Fruit fly (Drosophila melanogaster): ENCODE data around the gene Or10a.

Gene Or10a

DNA sequence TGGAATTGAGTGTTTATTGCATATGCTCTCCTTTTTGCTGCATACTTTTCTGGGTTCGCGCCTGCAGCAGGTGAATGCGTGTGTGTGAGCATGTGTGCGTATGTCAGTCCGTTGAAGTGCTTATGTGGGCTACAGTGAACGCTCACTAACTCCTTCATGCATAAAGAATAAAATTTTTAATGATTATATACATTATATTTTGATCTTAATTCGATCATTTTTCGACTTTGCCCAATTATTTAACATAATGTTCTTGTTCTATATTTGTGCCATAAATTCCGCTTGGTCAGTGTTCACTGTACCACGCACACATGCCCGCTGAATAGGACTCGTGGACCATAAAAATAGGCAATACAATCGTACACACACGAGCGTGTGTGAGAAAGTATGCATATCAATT is 46.4 kb downstream of the Or10a start (continued):
- no peak for TF ChIP-seq kni (GFP tag; optimal IDR thresholded peaks at IDR 0.05)
- no peak for TF ChIP-seq fd102C (GFP tag; optimal IDR thresholded peaks at IDR 0.05)
- no peak for TF ChIP-seq CG11723 (GFP tag; optimal IDR thresholded peaks at IDR 0.05)
- no peak for TF ChIP-seq CG15073 (GFP tag; optimal IDR thresholded peaks at IDR 0.05)
- peak; percentile 60 for TF ChIP-seq Atf6 (GFP tag; IDR thresholded peaks at IDR 0.05)
- peak; percentile 42; the same call in 1 of the 2 replicates for TF ChIP-seq ttk (GFP tag; IDR thresholded peaks at IDR 0.05)
- no peak for TF ChIP-seq pros (GFP tag; optimal IDR thresholded peaks at IDR 0.05)
- TF ChIP-seq Mrtf (GFP tag; IDR thresholded peaks at IDR 0.05), result no peak
- peak; percentile 38 for TF ChIP-seq CG9727 (GFP tag; optimal IDR thresholded peaks at IDR 0.05)
- peak; percentile 3 for TF ChIP-seq Meics (GFP tag; optimal IDR thresholded peaks at IDR 0.05)
- TF ChIP-seq Lhr (GFP tag; optimal IDR thresholded peaks at IDR 0.05), result no peak
- peak; percentile 22; the same call in 1 of the 3 replicates for TF ChIP-seq croc (GFP tag; conservative IDR thresholded peaks at IDR 0.05)
- no peak for TF ChIP-seq CG17385 (GFP tag; optimal IDR thresholded peaks at IDR 0.05)
- TF ChIP-seq slou (GFP tag; optimal IDR thresholded peaks at IDR 0.05), result no peak
- no peak for TF ChIP-seq YL-1 (GFP tag; optimal IDR thresholded peaks at IDR 0.05)
- TF ChIP-seq Hr3 (GFP tag; optimal IDR thresholded peaks at IDR 0.05), result no peak
- TF ChIP-seq tgo (GFP tag; IDR thresholded peaks at IDR 0.05), result peak; percentile 43
- no peak for TF ChIP-seq CG13424 (tag; optimal IDR thresholded peaks at IDR 0.05)
- peak; percentile 28 for TF ChIP-seq nmo (GFP tag; optimal IDR thresholded peaks at IDR 0.05)
- TF ChIP-seq CG32767 (GFP tag; IDR thresholded peaks at IDR 0.05), result no peak
- TF ChIP-seq CG15269 (tag; optimal IDR thresholded peaks at IDR 0.05), result no peak
- peak; percentile 52 for TF ChIP-seq CG10366 (GFP tag; IDR thresholded peaks at IDR 0.05)
- TF ChIP-seq unpg (GFP tag; optimal IDR thresholded peaks at IDR 0.05), result no peak
- no peak for TF ChIP-seq B-H2 (GFP tag; optimal IDR thresholded peaks at IDR 0.05)
- no peak for TF ChIP-seq ind (GFP tag; optimal IDR thresholded peaks at IDR 0.05)
- no peak for TF ChIP-seq CG12155 (GFP tag; optimal IDR thresholded peaks at IDR 0.05)
- TF ChIP-seq CG12769 (tag; optimal IDR thresholded peaks at IDR 0.05), result peak; percentile 39
- TF ChIP-seq CG17361 (GFP tag; IDR thresholded peaks at IDR 0.05), result peak; percentile 39; the same call in 1 of the 3 replicates
- no peak for TF ChIP-seq CG12391 (tag; optimal IDR thresholded peaks at IDR 0.05)
- no peak for TF ChIP-seq dan (GFP tag; IDR thresholded peaks at IDR 0.05)
- no peak for TF ChIP-seq CG13296 (GFP tag; optimal IDR thresholded peaks at IDR 0.05)
- peak; percentile 27 for TF ChIP-seq CG2120 (GFP tag; optimal IDR thresholded peaks at IDR 0.05)
- TF ChIP-seq Ssrp (tag; optimal IDR thresholded peaks at IDR 0.05), result no peak
- TF ChIP-seq CG32532 (GFP tag; IDR thresholded peaks at IDR 0.05), result peak; percentile 57
- TF ChIP-seq H2.0 (GFP tag; IDR thresholded peaks at IDR 0.05), result no peak
- TF ChIP-seq tna (GFP tag; IDR thresholded peaks at IDR 0.05; ENCODE audit: partially characterized antibody), result no peak
- TF ChIP-seq wek (GFP tag; optimal IDR thresholded peaks at IDR 0.05), result no peak
- TF ChIP-seq NFAT (GFP tag; IDR thresholded peaks at IDR 0.05), result 0 out of 2 replicates have a peak, but pooled peaks have one; percentile 30
- no peak; the same call in 1 of the 2 replicates for TF ChIP-seq Poxn (GFP tag; IDR thresholded peaks at IDR 0.05)
- peak; percentile 69 for TF ChIP-seq dysf (GFP tag; IDR thresholded peaks at IDR 0.05)
- TF ChIP-seq ato (GFP tag; IDR thresholded peaks at IDR 0.05; ENCODE audit: partially characterized antibody), result no peak
- peak; percentile 52; the same call in 2 of the 3 replicates for TF ChIP-seq CG11695 (GFP tag; IDR thresholded peaks at IDR 0.05)
- TF ChIP-seq usp (GFP tag; optimal IDR thresholded peaks at IDR 0.05), result no peak
- no peak for TF ChIP-seq CG3065 (GFP tag; optimal IDR thresholded peaks at IDR 0.05)
- TF ChIP-seq ash1 (GFP tag; optimal IDR thresholded peaks at IDR 0.05), result no peak
- peak; percentile 6 for TF ChIP-seq Xbp1 (GFP tag; optimal IDR thresholded peaks at IDR 0.05)
- no peak for TF ChIP-seq CG6254 (GFP tag; optimal IDR thresholded peaks at IDR 0.05)
- TF ChIP-seq Fer3 (tag; optimal IDR thresholded peaks at IDR 0.05), result no peak
- no peak for TF ChIP-seq Sox102F (GFP tag; optimal IDR thresholded peaks at IDR 0.05)
- TF ChIP-seq CG17328 (GFP tag; IDR thresholded peaks at IDR 0.05), result peak; percentile 39; the same call in 1 of the 2 replicates
- no peak for TF ChIP-seq CG15696 (tag; optimal IDR thresholded peaks at IDR 0.05)
